Fruit fly (Drosophila melanogaster): ENCODE results near the gene Ibf2.

Gene Ibf2

dm6 chr3R:9237268-9238091 is 20.8 kb downstream of the Ibf2 start, which contains the start of gene pum:
Gene pum (minus strand): TSS chr3R:9237682.
- TF ChIP-seq CG34367 (tag; optimal IDR thresholded peaks at IDR 0.05) (peak; percentile 12), EcR (GFP tag; optimal IDR thresholded peaks at IDR 0.05) (peak; percentile 2), Pif1B (GFP tag; optimal IDR thresholded peaks at IDR 0.05) (peak; percentile 21), rn (GFP tag; IDR thresholded peaks at IDR 0.05) (no peak), CG14655 (GFP tag; optimal IDR thresholded peaks at IDR 0.05) (peak; percentile 44), CG17806 (tag; optimal IDR thresholded peaks at IDR 0.05) (no peak), CG32121 (GFP tag; IDR thresholded peaks at IDR 0.05) (peak; percentile 28; the same call in 1 of the 2 replicates), CG9948 (tag; optimal IDR thresholded peaks at IDR 0.05) (peak; percentile 29), Ets98B (GFP tag; IDR thresholded peaks at IDR 0.05) (no peak; the same call in 1 of the 2 replicates), CG4496 (GFP tag; IDR thresholded peaks at IDR 0.05) (no peak; the same call in 2 of the 3 replicates), Snoo (tag; optimal IDR thresholded peaks at IDR 0.05) (no peak), CG15710 (tag; optimal IDR thresholded peaks at IDR 0.05) (peak; percentile 11), CG13204 (GFP tag; optimal IDR thresholded peaks at IDR 0.05) (peak; percentile 52), fd96Ca (GFP tag; IDR thresholded peaks at IDR 0.05) (no peak), D1 (tag; optimal IDR thresholded peaks at IDR 0.05) (peak; percentile 56), CG8301 (tag; optimal IDR thresholded peaks at IDR 0.05) (peak; percentile 26), CG12605 (GFP tag; IDR thresholded peaks at IDR 0.05) (peak; percentile 27; the same call in 1 of the 2 replicates), CG8159 (tag; optimal IDR thresholded peaks at IDR 0.05) (peak; percentile 37), Pif1A (GFP tag; optimal IDR thresholded peaks at IDR 0.05) (peak; percentile 38), gl (tag; optimal IDR thresholded peaks at IDR 0.05) (peak; percentile 59), CG10348 (GFP tag; IDR thresholded peaks at IDR 0.05) (no peak)

dm6 chr3R:9236883-9237267 is 21.4 kb downstream of the Ibf2 start:
- TF ChIP-seq Snoo (tag; optimal IDR thresholded peaks at IDR 0.05) (peak; percentile 26), Pif1B (GFP tag; optimal IDR thresholded peaks at IDR 0.05) (peak; percentile 29), CG13204 (GFP tag; optimal IDR thresholded peaks at IDR 0.05) (no peak), fd96Ca (GFP tag; IDR thresholded peaks at IDR 0.05) (peak; percentile 24; the same call in 1 of the 3 replicates), Ets98B (GFP tag; IDR thresholded peaks at IDR 0.05) (peak; percentile 43; the same call in 1 of the 2 replicates), rn (GFP tag; IDR thresholded peaks at IDR 0.05) (no peak), EcR (GFP tag; optimal IDR thresholded peaks at IDR 0.05) (peak; percentile 49), CG15710 (tag; optimal IDR thresholded peaks at IDR 0.05) (no peak), CG14655 (GFP tag; optimal IDR thresholded peaks at IDR 0.05) (no peak), CG8301 (tag; optimal IDR thresholded peaks at IDR 0.05) (no peak), CG12605 (GFP tag; IDR thresholded peaks at IDR 0.05) (peak; percentile 41), CG10348 (GFP tag; IDR thresholded peaks at IDR 0.05) (no peak), CG4496 (GFP tag; IDR thresholded peaks at IDR 0.05) (peak; percentile 72), Pif1A (GFP tag; optimal IDR thresholded peaks at IDR 0.05) (peak; percentile 39), CG32121 (GFP tag; IDR thresholded peaks at IDR 0.05) (no peak)

- TF ChIP-seq CG9948 (tag; optimal IDR thresholded peaks at IDR 0.05) (no peak), CG34367 (tag; optimal IDR thresholded peaks at IDR 0.05) (peak; percentile 3), CG13204 (GFP tag; optimal IDR thresholded peaks at IDR 0.05) (peak; percentile 15), Ets98B (GFP tag; IDR thresholded peaks at IDR 0.05) (0 out of 2 replicates have a peak, but pooled peaks have one; percentile 8), CG12605 (GFP tag; IDR thresholded peaks at IDR 0.05) (no peak)
Observed at dm6 chr3R:9236070-9236492, 22.2 kb downstream of the Ibf2 start.

- no peak for TF ChIP-seq CG32121 (GFP tag; IDR thresholded peaks at IDR 0.05)
- TF ChIP-seq Pif1B (GFP tag; optimal IDR thresholded peaks at IDR 0.05), result peak; percentile 0
- TF ChIP-seq gl (tag; optimal IDR thresholded peaks at IDR 0.05), result no peak
- no peak for TF ChIP-seq CG13204 (GFP tag; optimal IDR thresholded peaks at IDR 0.05)
Observed at dm6 chr3R:9234756-9235255, 23.5 kb downstream of the Ibf2 start.

- no peak for TF ChIP-seq gl (tag; optimal IDR thresholded peaks at IDR 0.05)
- no peak for TF ChIP-seq Pif1A (GFP tag; optimal IDR thresholded peaks at IDR 0.05)
- TF ChIP-seq CG12605 (GFP tag; IDR thresholded peaks at IDR 0.05), result no peak
- TF ChIP-seq CG9948 (tag; optimal IDR thresholded peaks at IDR 0.05), result no peak
- no peak for TF ChIP-seq D1 (tag; optimal IDR thresholded peaks at IDR 0.05)
- TF ChIP-seq CG8301 (tag; optimal IDR thresholded peaks at IDR 0.05), result no peak
Observed at dm6 chr3R:9233763-9234162, 24.5 kb downstream of the Ibf2 start.

dm6 chr3R:9232346-9232745 is 26.0 kb downstream of the Ibf2 start:
- TF ChIP-seq gl (tag; optimal IDR thresholded peaks at IDR 0.05), result no peak
- no peak for TF ChIP-seq CG10348 (GFP tag; IDR thresholded peaks at IDR 0.05)
- TF ChIP-seq CG8301 (tag; optimal IDR thresholded peaks at IDR 0.05), result no peak
- no peak for TF ChIP-seq CG4496 (GFP tag; IDR thresholded peaks at IDR 0.05)
- TF ChIP-seq CG15710 (tag; optimal IDR thresholded peaks at IDR 0.05), result no peak
- TF ChIP-seq Ets98B (GFP tag; IDR thresholded peaks at IDR 0.05), result no peak
- no peak for TF ChIP-seq CG12605 (GFP tag; IDR thresholded peaks at IDR 0.05)
- TF ChIP-seq CG9948 (tag; optimal IDR thresholded peaks at IDR 0.05), result no peak
- no peak for TF ChIP-seq CG34367 (tag; optimal IDR thresholded peaks at IDR 0.05)
- TF ChIP-seq CG13204 (GFP tag; optimal IDR thresholded peaks at IDR 0.05), result no peak
- no peak for TF ChIP-seq CG17806 (tag; optimal IDR thresholded peaks at IDR 0.05)
- no peak for TF ChIP-seq Pif1A (GFP tag; optimal IDR thresholded peaks at IDR 0.05)
- TF ChIP-seq CG14655 (GFP tag; optimal IDR thresholded peaks at IDR 0.05), result no peak
- no peak for TF ChIP-seq EcR (GFP tag; optimal IDR thresholded peaks at IDR 0.05)
- no peak for TF ChIP-seq Snoo (tag; optimal IDR thresholded peaks at IDR 0.05)
- no peak for TF ChIP-seq D1 (tag; optimal IDR thresholded peaks at IDR 0.05)
- TF ChIP-seq rn (GFP tag; IDR thresholded peaks at IDR 0.05), result no peak

Measured in whole organism, pupa.